Worm (Caenorhabditis elegans): ENCODE measurements around the gene vps-50.

vps-50 gene

DNA sequence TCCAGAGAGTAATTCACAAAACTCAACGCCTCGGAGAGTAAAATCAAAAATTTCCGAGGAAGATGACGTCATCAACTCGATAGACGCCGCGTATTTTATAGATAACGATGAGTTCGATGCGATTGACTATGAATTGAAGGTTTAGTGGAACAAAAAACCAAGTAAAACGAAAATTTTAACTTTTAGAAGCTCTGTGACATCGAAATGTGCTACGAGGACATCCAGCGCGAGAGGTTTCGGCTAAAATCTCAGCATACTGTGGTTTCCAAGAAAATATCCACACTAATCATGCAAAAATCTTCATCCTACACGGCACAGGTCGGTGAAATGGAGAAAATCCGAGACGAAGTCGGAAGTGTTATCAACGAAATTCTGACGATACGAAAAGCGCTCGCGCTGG lies 602 bp downstream of the vps-50 start:
- TF ChIP-seq mbf-1 (tag; optimal IDR thresholded peaks at IDR 0.05) (no peak), gmeb-1 (tag; optimal IDR thresholded peaks at IDR 0.05) (no peak), sem-4 (tag; optimal IDR thresholded peaks at IDR 0.05) (no peak), ceh-16 (tag; optimal IDR thresholded peaks at IDR 0.05) (no peak), F13H6.1 (tag; optimal IDR thresholded peaks at IDR 0.05) (no peak), Y55F3AM.14 (GFP tag; optimal IDR thresholded peaks at IDR 0.05) (no peak), ZK546.5 (tag; optimal IDR thresholded peaks at IDR 0.05) (no peak), nhr-12 (tag; optimal IDR thresholded peaks at IDR 0.05) (no peak), nhr-11 (tag; optimal IDR thresholded peaks at IDR 0.05) (no peak)

ce11 chrIII:10870161-10870560 lies 1.2 kb downstream of the vps-50 start:
- TF ChIP-seq nhr-11 (tag; optimal IDR thresholded peaks at IDR 0.05) (no peak), mab-5 (tag; optimal IDR thresholded peaks at IDR 0.05) (no peak), nhr-25 (tag; optimal IDR thresholded peaks at IDR 0.05) (no peak), snpc-4 (tag; optimal IDR thresholded peaks at IDR 0.05) (no peak), nhr-23 (tag; optimal IDR thresholded peaks at IDR 0.05) (no peak), ztf-4 (tag; optimal IDR thresholded peaks at IDR 0.05) (no peak)

DNA sequence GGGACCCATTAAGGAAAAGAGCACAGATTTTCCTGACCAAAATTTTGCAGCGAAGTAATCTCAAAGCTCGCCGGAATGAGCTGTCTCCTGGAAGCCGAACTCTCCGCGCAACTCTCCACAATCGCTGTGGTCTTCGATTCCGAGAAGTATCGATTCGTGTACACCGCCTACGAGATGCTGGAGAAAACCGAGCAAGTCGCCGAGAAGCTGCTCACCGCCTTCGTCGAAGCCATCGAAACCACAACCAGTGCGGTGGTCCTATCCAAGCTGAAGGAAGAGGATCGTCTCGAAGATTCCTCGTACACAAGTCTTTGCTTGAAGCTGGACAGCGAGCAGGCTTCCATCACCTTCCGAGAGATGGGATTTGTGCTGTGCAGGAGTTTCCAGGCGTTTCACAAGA lies 1.8 kb downstream of the vps-50 start:
- TF ChIP-seq nhr-21 (tag; optimal IDR thresholded peaks at IDR 0.05), result no peak
- TF ChIP-seq alr-1 (tag; optimal IDR thresholded peaks at IDR 0.05), result no peak
- no peak for TF ChIP-seq nhr-129 (tag; optimal IDR thresholded peaks at IDR 0.05)
- no peak for TF ChIP-seq unc-62 (GFP tag; optimal IDR thresholded peaks at IDR 0.05)
- TF ChIP-seq nhr-6 (tag; optimal IDR thresholded peaks at IDR 0.05), result no peak
- TF ChIP-seq R02D3.7 (tag; optimal IDR thresholded peaks at IDR 0.05), result no peak
- TF ChIP-seq nhr-23 (tag; optimal IDR thresholded peaks at IDR 0.05), result no peak
- no peak for TF ChIP-seq zag-1 (tag; optimal IDR thresholded peaks at IDR 0.05)
- no peak for TF ChIP-seq nhr-11 (tag; optimal IDR thresholded peaks at IDR 0.05)
- no peak for TF ChIP-seq lsy-2 (tag; optimal IDR thresholded peaks at IDR 0.05)
- TF ChIP-seq lin-39 (tag; optimal IDR thresholded peaks at IDR 0.05), result no peak

DNA sequence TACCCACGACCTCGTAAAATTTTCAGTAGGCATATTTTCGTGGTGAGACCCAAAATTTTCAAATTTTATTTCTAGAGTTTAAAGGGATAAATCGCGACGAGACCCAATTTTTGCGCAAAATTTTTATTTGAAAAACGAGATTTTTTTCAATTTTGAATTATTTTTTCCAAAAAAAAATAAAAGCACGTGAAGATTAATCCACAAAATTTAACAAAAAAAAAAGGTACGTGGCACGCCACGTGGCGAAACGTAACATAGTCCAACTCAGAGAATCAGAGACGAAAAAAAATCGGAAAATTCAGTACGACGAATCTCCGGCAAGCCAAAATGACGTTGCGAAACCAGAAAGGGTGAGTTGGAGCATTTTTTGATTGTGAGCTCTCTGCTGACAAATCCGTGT lies 6.1 kb downstream of the vps-50 start, which contains the start of gene C44B9.2:
TSS of gene C44B9.2 (plus strand) at position 301 of the 400 bp plus-strand sequence.
- TF ChIP-seq nhr-129 (tag; optimal IDR thresholded peaks at IDR 0.05), result no peak

- TF ChIP-seq nhr-23 (tag; optimal IDR thresholded peaks at IDR 0.05), result no peak
- TF ChIP-seq nhr-12 (tag; optimal IDR thresholded peaks at IDR 0.05), result no peak
- TF ChIP-seq ztf-4 (tag; optimal IDR thresholded peaks at IDR 0.05), result no peak
- TF ChIP-seq ceh-82 (tag; optimal IDR thresholded peaks at IDR 0.05), result no peak
- no peak for TF ChIP-seq ZK546.5 (tag; optimal IDR thresholded peaks at IDR 0.05)
- no peak for TF ChIP-seq snpc-4 (tag; optimal IDR thresholded peaks at IDR 0.05)
- TF ChIP-seq unc-55 (GFP tag; optimal IDR thresholded peaks at IDR 0.05), result no peak
- no peak for TF ChIP-seq zag-1 (tag; optimal IDR thresholded peaks at IDR 0.05)
- TF ChIP-seq aly-2 (tag; optimal IDR thresholded peaks at IDR 0.05), result no peak
- no peak for TF ChIP-seq R02D3.7 (tag; optimal IDR thresholded peaks at IDR 0.05)
- no peak for TF ChIP-seq unc-39 (tag; optimal IDR thresholded peaks at IDR 0.05)
- TF ChIP-seq ama-1 (optimal IDR thresholded peaks at IDR 0.05), result no peak
- TF ChIP-seq ztf-1 (GFP tag; conservative IDR thresholded peaks at IDR 0.05), result no peak
- TF ChIP-seq Y55F3AM.14 (GFP tag; optimal IDR thresholded peaks at IDR 0.05), result no peak
- TF ChIP-seq elt-3 (tag; optimal IDR thresholded peaks at IDR 0.05), result no peak
Observed at ce11 chrIII:10877542-10877941, 8.5 kb downstream of the vps-50 start.

- TF ChIP-seq blmp-1 (tag; optimal IDR thresholded peaks at IDR 0.05; ENCODE audit: insufficient read depth) (no peak), crh-2 (tag; optimal IDR thresholded peaks at IDR 0.05) (no peak), nhr-25 (tag; optimal IDR thresholded peaks at IDR 0.05) (no peak), skn-1 (tag; optimal IDR thresholded peaks at IDR 0.05) (no peak), lin-11 (tag; optimal IDR thresholded peaks at IDR 0.05) (no peak), nhr-129 (tag; optimal IDR thresholded peaks at IDR 0.05) (no peak), ZK546.5 (tag; optimal IDR thresholded peaks at IDR 0.05) (no peak), ztf-4 (tag; optimal IDR thresholded peaks at IDR 0.05) (no peak), C34F6.9 (tag; optimal IDR thresholded peaks at IDR 0.05) (no peak), Y55F3AM.14 (GFP tag; optimal IDR thresholded peaks at IDR 0.05) (no peak), ceh-82 (tag; optimal IDR thresholded peaks at IDR 0.05) (no peak), aly-2 (tag; optimal IDR thresholded peaks at IDR 0.05) (no peak), sem-4 (tag; optimal IDR thresholded peaks at IDR 0.05) (no peak), nhr-77 (tag; optimal IDR thresholded peaks at IDR 0.05) (no peak), nhr-12 (tag; optimal IDR thresholded peaks at IDR 0.05) (no peak), elt-1 (tag; optimal IDR thresholded peaks at IDR 0.05) (no peak), elt-3 (tag; optimal IDR thresholded peaks at IDR 0.05) (no peak)
Observed at ce11 chrIII:10880083-10880482, 11.1 kb downstream of the vps-50 start, which contains the start of gene C44B9.3. C44B9.3 (minus strand) TSS chrIII:10880183.

All from whole organism, L2 larva.